Worm (Caenorhabditis elegans): ENCODE data around the gene C31C9.9.

Gene C31C9.9

DNA sequence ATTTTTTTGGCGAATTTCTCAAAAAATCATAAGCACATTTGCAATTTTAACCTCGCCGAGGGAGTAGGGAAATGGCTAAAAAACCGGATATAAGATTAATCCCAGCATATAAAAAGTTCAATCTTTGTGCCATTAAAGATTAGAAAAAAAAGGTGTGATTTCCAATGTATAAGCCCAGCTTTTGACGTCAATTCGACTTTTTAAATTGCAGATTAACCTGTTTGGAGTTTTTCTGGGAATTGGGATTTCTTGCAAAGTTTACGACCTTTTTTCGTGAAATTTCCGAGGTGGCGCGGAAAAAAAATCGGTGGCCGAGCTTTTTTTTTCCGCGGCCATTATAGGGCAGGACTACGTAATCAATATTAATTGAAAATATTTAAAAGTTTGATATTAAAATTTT lies 42.9 kb downstream of the C31C9.9 start:
- TF ChIP-seq peb-1 (tag; optimal IDR thresholded peaks at IDR 0.05), result no peak
- TF ChIP-seq lin-11 (tag; optimal IDR thresholded peaks at IDR 0.05), result no peak
- TF ChIP-seq alr-1 (tag; optimal IDR thresholded peaks at IDR 0.05), result no peak
- no peak for TF ChIP-seq ceh-16 (tag; optimal IDR thresholded peaks at IDR 0.05)
- TF ChIP-seq F13H6.1 (tag; optimal IDR thresholded peaks at IDR 0.05), result no peak
- no peak for TF ChIP-seq nhr-6 (tag; optimal IDR thresholded peaks at IDR 0.05)
- no peak for TF ChIP-seq ztf-4 (tag; optimal IDR thresholded peaks at IDR 0.05)

Measured in whole organism, L2 larva.